Fruit fly (Drosophila melanogaster) whole organism, wandering third instar larva: Measurements from ENCODE around the gene CG18170.

Source experiments
- Abd-B ChIP-seq: fragments of >200 bp; optimal IDR thresholded peaks from 2 replicates; lab custom pipeline; 2017; ENCODE audit warnings: missing biosample characterization, missing genetic modification characterization
- CG32264 ChIP-seq: fragments of 200-800 bp; sonication (Bioruptor generic); optimal IDR thresholded peaks from 2 replicates; lab custom pipeline; 2016; ENCODE audit warnings: missing biosample characterization, missing genetic modification characterization
- CG9705 ChIP-seq: fragments of 200-800 bp; sonication (Bioruptor generic); optimal IDR thresholded peaks from 2 replicates; lab custom pipeline; 2018; ENCODE audit warnings: missing biosample characterization, mild to moderate bottlenecking, missing genetic modification characterization
- Dif ChIP-seq: fragments of 200-275, 200-300 bp; sonication (Bioruptor generic); optimal IDR thresholded peaks from 2 replicates; lab custom pipeline; 2018; ENCODE audit warnings: missing biosample characterization, missing genetic modification characterization; ENCODE audit not compliant: partially characterized antibody
- GATAd ChIP-seq: sonication (Bioruptor generic); optimal IDR thresholded peaks from 2 replicates; lab custom pipeline; 2016; ENCODE audit warnings: missing biosample characterization, missing genetic modification characterization
- HLH106 ChIP-seq: fragments of 200-800 bp; optimal IDR thresholded peaks from 3 replicates; lab custom pipeline; 2019; ENCODE audit warnings: missing biosample characterization, mild to moderate bottlenecking, missing genetic modification characterization, moderate library complexity
- Hnf4 ChIP-seq: fragments of 200-800 bp; sonication (Bioruptor generic); optimal IDR thresholded peaks from 2 replicates; lab custom pipeline; 2016; ENCODE audit warnings: missing biosample characterization, mild to moderate bottlenecking, missing genetic modification characterization
- Hr78 ChIP-seq: fragments of >200 bp; optimal IDR thresholded peaks from 2 replicates; lab custom pipeline; 2017; ENCODE audit warnings: missing biosample characterization, missing genetic modification characterization
- Hr83 ChIP-seq: fragments of 200-300 bp; sonication (Bioruptor generic); optimal IDR thresholded peaks from 2 replicates; lab custom pipeline; 2016; ENCODE audit warnings: missing biosample characterization, mild to moderate bottlenecking, missing genetic modification characterization, moderate library complexity; ENCODE audit not compliant: poor library complexity, severe bottlenecking
- Jra ChIP-seq: sonication (Bioruptor generic); optimal IDR thresholded peaks from 2 replicates; lab custom pipeline; 2016; ENCODE audit warnings: missing biosample characterization, missing genetic modification characterization
- N ChIP-seq: fragments of >200 bp; optimal IDR thresholded peaks from 2 replicates; lab custom pipeline; 2018; ENCODE audit warnings: missing biosample characterization, missing external identifiers, missing genetic modification characterization
- OdsH ChIP-seq: fragments of 200-800 bp; sonication (Bioruptor generic); optimal IDR thresholded peaks from 2 replicates; lab custom pipeline; 2016; ENCODE audit warnings: missing biosample characterization, mild to moderate bottlenecking, missing genetic modification characterization
- br ChIP-seq: fragments of 200-800 bp; sonication (Bioruptor generic); optimal IDR thresholded peaks from 2 replicates; lab custom pipeline; 2016; ENCODE audit warnings: missing biosample characterization, missing genetic modification characterization
- dl ChIP-seq, 2 experiments: fragments of 175-275, 200-275 bp in 1 of 2; fragments of 200-275 bp in 1 of 2; sonication (Bioruptor generic); optimal IDR thresholded peaks; lab custom pipeline; 2018; ENCODE audit warnings: mild to moderate bottlenecking in 2 of 2, missing biosample characterization in 2 of 2, missing genetic modification characterization in 2 of 2, moderate library complexity in 2 of 2; ENCODE audit not compliant: partially characterized antibody in 2 of 2, insufficient read depth in 1 of 2
- dmrt93B ChIP-seq: fragments of 200-800 bp; sonication (Bioruptor generic); optimal IDR thresholded peaks from 2 replicates; lab custom pipeline; 2018; ENCODE audit warnings: missing biosample characterization, mild to moderate bottlenecking, missing genetic modification characterization
- fru ChIP-seq: fragments of 200-800 bp; sonication (Bioruptor generic); optimal IDR thresholded peaks from 3 replicates; lab custom pipeline; 2016; ENCODE audit warnings: missing biosample characterization, mild to moderate bottlenecking, missing genetic modification characterization
- h ChIP-seq: fragments of 200-800 bp; sonication (Bioruptor generic); optimal IDR thresholded peaks from 3 replicates; lab custom pipeline; 2016; ENCODE audit warnings: missing biosample characterization, mild to moderate bottlenecking, missing genetic modification characterization
- lola ChIP-seq: fragments of >200 bp; optimal IDR thresholded peaks from 2 replicates; lab custom pipeline; 2017; ENCODE audit warnings: missing biosample characterization, missing genetic modification characterization
- pan ChIP-seq: fragments of >200 bp; optimal IDR thresholded peaks from 2 replicates; lab custom pipeline; 2017
- psq ChIP-seq: fragments of 200-800 bp; sonication (Bioruptor generic); optimal IDR thresholded peaks from 3 replicates; lab custom pipeline; 2017; ENCODE audit warnings: missing biosample characterization, mild to moderate bottlenecking, missing genetic modification characterization, moderate library complexity
- sage ChIP-seq: fragments of 200-800 bp; sonication (Bioruptor generic); optimal IDR thresholded peaks from 2 replicates; lab custom pipeline; 2016; ENCODE audit warnings: missing biosample characterization, mild to moderate bottlenecking, missing genetic modification characterization
- sv ChIP-seq: fragments of 200-800 bp; sonication (Bioruptor generic); optimal IDR thresholded peaks from 3 replicates; lab custom pipeline; 2016; ENCODE audit warnings: missing biosample characterization, missing genetic modification characterization

Gene CG18170

dm6 chr3L:1661738-1662370, 59.1 kb downstream of the CG18170 start:
- no peak for TF ChIP-seq Hr78 (GFP tag; lab: Kevin White, UChicago)
- no peak for TF ChIP-seq Jra (GFP tag; lab: Kevin White, UChicago)
- no peak for TF ChIP-seq Dif
- TF ChIP-seq CG9705 (GFP tag; lab: Kevin White, UChicago): no peak
- TF ChIP-seq pan: no peak
- no peak for TF ChIP-seq Hnf4 (GFP tag; lab: Kevin White, UChicago)
- TF ChIP-seq dmrt93B (GFP tag; lab: Kevin White, UChicago): no peak

dm6 chr3L:1663531-1663930, 60.8 kb downstream of the CG18170 start:
- TF ChIP-seq Dif (peak; percentile 31), dmrt93B (GFP tag; lab: Kevin White, UChicago) (no peak)

- TF ChIP-seq Jra (GFP tag; lab: Kevin White, UChicago) (no peak), sv (GFP tag; lab: Kevin White, UChicago) (no peak), CG32264 (GFP tag; lab: Kevin White, UChicago) (no peak), pan (no peak), br (GFP tag; lab: Kevin White, UChicago) (no peak), fru (GFP tag; lab: Kevin White, UChicago) (no peak), HLH106 (tag; lab: Kevin White, UChicago) (no peak), h (GFP tag; lab: Kevin White, UChicago) (no peak), OdsH (GFP tag; lab: Kevin White, UChicago) (no peak), CG9705 (GFP tag; lab: Kevin White, UChicago) (no peak), dl (GFP tag; optimal IDR thresholded peaks at IDR 0.05; lab: Kevin White, UChicago; ENCODE audit: insufficient read depth in 1 of 2, partially characterized antibody in 2 of 2) (no peak), Hnf4 (GFP tag; lab: Kevin White, UChicago) (no peak), Hr83 (GFP tag; lab: Kevin White, UChicago) (no peak)
Measured at dm6 chr3L:1664205-1664604, 61.5 kb downstream of the CG18170 start.

dm6 chr3L:1664876-1665275, 62.1 kb downstream of the CG18170 start, which contains the start of the genes Srrm234 and CG7974:
Gene Srrm234 (minus strand): TSS chr3L:1665064.
Gene CG7974 (plus strand): TSS chr3L:1665138.
- no peak for TF ChIP-seq lola (GFP tag; lab: Kevin White, UChicago)
- TF ChIP-seq CG9705 (GFP tag; lab: Kevin White, UChicago): no peak
- TF ChIP-seq dmrt93B (GFP tag; lab: Kevin White, UChicago): no peak
- no peak for TF ChIP-seq br (GFP tag; lab: Kevin White, UChicago)
- TF ChIP-seq dl (GFP tag; optimal IDR thresholded peaks at IDR 0.05; lab: Kevin White, UChicago; ENCODE audit: insufficient read depth in 1 of 2, partially characterized antibody in 2 of 2): no peak
- no peak for TF ChIP-seq OdsH (GFP tag; lab: Kevin White, UChicago)
- TF ChIP-seq sage: peak; percentile 1

dm6 chr3L:1665544-1665943, 62.8 kb downstream of the CG18170 start:
- TF ChIP-seq GATAd (GFP tag; lab: Kevin White, UChicago) (no peak), psq (GFP tag; lab: Kevin White, UChicago) (no peak), Abd-B (GFP tag; lab: Kevin White, UChicago) (no peak), lola (GFP tag; lab: Kevin White, UChicago) (no peak), CG9705 (GFP tag; lab: Kevin White, UChicago) (no peak), N (GFP tag; lab: Kevin White, UChicago) (no peak)
